Worm (Caenorhabditis elegans): Measurements from ENCODE around the gene F52D2.5.

Gene F52D2.5

DNA sequence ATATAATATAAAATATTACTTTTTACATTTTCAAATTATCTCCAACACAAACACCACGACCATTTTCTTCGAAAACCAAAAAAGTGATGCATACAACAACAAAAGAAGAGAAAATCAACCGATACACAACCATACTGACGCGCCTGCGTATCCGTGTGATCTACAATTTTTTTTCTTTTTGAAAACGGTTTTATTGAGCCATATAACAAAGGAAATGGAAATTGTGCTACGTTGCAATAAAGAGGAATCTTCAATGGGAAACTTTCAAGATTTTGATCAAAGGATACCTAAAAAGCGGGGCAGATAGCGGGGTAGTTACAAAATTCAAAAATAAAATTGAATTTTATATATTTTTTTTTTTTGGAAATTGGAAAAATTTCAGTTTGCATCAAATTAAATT is at the start of gene F52D2.5:
TSS of gene F52D2.5 (minus strand) at position 101 of the 400 bp plus-strand sequence.
- TF ChIP-seq W03F9.2 (tag; optimal IDR thresholded peaks at IDR 0.05), result no peak
- no peak for TF ChIP-seq dao-5 (tag; optimal IDR thresholded peaks at IDR 0.05)
- no peak for TF ChIP-seq him-1 (tag; optimal IDR thresholded peaks at IDR 0.05)

- TF ChIP-seq dao-5 (tag; optimal IDR thresholded peaks at IDR 0.05), result no peak
- no peak for TF ChIP-seq him-1 (tag; optimal IDR thresholded peaks at IDR 0.05)
- TF ChIP-seq W03F9.2 (tag; optimal IDR thresholded peaks at IDR 0.05), result no peak
Observed at ce11 chrX:2021558-2021957, 47.0 kb upstream of the F52D2.5 start.

- TF ChIP-seq W03F9.2 (tag; optimal IDR thresholded peaks at IDR 0.05), result no peak
Observed at ce11 chrX:2018848-2019247, 44.2 kb upstream of the F52D2.5 start, which contains the start of gene Y102A11A.3. Gene Y102A11A.3, plus strand, starts transcription at chrX:2019148.

DNA sequence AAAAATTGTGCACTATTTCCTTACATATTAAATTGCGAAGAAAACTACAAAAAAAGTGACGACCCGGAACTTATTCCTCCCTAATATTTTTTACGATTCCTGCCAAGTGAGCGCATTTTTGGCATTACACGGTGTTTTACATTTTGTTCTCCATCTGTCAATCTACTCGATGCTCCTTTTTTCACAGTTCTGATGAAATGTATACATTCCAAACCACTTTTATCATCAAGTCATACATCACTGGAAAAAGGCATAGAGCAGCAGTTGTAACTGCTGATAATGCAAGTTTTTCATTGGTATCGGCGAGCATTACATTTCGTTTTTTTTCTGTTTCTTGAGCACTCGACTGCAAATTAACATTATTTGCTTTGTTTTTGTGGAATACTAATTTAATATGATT is 43.6 kb upstream of the F52D2.5 start:
- TF ChIP-seq him-1 (tag; optimal IDR thresholded peaks at IDR 0.05), result no peak
- no peak for TF ChIP-seq dao-5 (tag; optimal IDR thresholded peaks at IDR 0.05)
- no peak for TF ChIP-seq W03F9.2 (tag; optimal IDR thresholded peaks at IDR 0.05)

- no peak for TF ChIP-seq dao-5 (tag; optimal IDR thresholded peaks at IDR 0.05)
- no peak for TF ChIP-seq W03F9.2 (tag; optimal IDR thresholded peaks at IDR 0.05)
- TF ChIP-seq him-1 (tag; optimal IDR thresholded peaks at IDR 0.05), result no peak
Observed at ce11 chrX:2014521-2014920, 39.9 kb upstream of the F52D2.5 start.

DNA sequence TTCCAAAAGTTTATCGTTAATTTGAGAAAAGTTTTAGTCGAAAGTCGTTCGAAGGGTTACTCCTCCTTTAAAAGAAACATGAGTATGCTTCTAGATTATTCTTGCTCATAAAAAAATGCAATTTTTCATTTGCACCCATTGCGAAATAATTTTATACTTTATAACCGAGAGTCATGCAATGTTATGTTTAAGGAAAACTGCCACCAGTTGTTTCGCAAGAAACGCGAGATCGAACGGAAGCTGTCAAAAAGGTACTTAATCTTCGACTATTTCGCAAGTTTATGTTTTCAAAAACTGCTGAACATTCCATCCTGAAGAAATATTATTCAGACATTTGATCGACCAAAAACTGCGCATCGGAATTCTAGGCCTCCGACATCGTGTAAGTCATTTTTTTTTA is 39.3 kb upstream of the F52D2.5 start:
- no peak for TF ChIP-seq W03F9.2 (tag; optimal IDR thresholded peaks at IDR 0.05)

DNA sequence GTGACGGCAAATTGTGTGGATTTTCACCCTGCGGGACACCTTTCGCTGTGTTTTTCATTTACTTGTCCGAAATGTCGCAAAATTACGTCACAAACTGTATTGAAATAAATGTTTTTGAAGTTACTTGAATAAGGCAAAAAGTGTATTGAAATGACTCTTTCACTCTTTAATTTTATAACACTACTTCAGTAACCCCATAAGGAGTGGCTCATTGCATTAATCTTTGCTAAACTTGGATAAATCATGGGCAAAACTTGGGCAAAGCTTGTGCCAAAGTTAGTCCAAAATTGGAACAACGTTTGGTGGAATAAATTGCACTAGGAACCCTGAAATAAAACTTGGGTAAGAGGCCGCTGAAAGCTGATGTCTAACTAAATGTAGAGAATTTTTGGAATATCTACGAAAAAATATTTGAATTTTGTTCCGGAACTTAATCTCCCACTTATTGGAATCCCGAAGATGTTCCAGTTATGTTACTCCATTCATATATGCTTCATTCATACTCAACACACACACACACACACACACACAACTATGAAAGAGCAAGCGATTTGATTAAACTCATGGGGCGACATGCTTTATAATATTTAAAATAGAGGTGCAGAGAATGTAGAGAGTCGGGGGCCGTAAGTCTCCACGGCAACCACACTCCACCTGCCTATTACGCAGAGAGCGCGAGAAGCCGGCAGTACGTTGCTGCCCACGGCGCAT is 38.0 kb upstream of the F52D2.5 start, which contains the start of gene Y102A11A.9:
TSS of gene Y102A11A.9 (plus strand) at position 661 of the 711 bp plus-strand sequence.
- TF ChIP-seq dao-5 (tag; optimal IDR thresholded peaks at IDR 0.05) (no peak), him-1 (tag; optimal IDR thresholded peaks at IDR 0.05) (no peak), W03F9.2 (tag; optimal IDR thresholded peaks at IDR 0.05) (no peak)

ce11 chrX:2000517-2000916 is 25.9 kb upstream of the F52D2.5 start:
- TF ChIP-seq W03F9.2 (tag; optimal IDR thresholded peaks at IDR 0.05) (no peak), dao-5 (tag; optimal IDR thresholded peaks at IDR 0.05) (no peak), him-1 (tag; optimal IDR thresholded peaks at IDR 0.05) (no peak)

ce11 chrX:1998825-1999224 is 24.2 kb upstream of the F52D2.5 start:
- TF ChIP-seq W03F9.2 (tag; optimal IDR thresholded peaks at IDR 0.05) (no peak), him-1 (tag; optimal IDR thresholded peaks at IDR 0.05) (no peak), dao-5 (tag; optimal IDR thresholded peaks at IDR 0.05) (no peak)

ce11 chrX:1997934-1998333 is 23.3 kb upstream of the F52D2.5 start, which contains the start of gene Y40A1A.3:
Gene Y40A1A.3, minus strand, starts transcription at chrX:1998034.
- no peak for TF ChIP-seq W03F9.2 (tag; optimal IDR thresholded peaks at IDR 0.05)
- TF ChIP-seq him-1 (tag; optimal IDR thresholded peaks at IDR 0.05), result no peak

- TF ChIP-seq dao-5 (tag; optimal IDR thresholded peaks at IDR 0.05), result no peak
- TF ChIP-seq him-1 (tag; optimal IDR thresholded peaks at IDR 0.05), result no peak
- TF ChIP-seq W03F9.2 (tag; optimal IDR thresholded peaks at IDR 0.05), result no peak
Observed at ce11 chrX:1990434-1990833, 15.8 kb upstream of the F52D2.5 start, which contains the start of gene Y40A1A.2. Gene Y40A1A.2, plus strand, starts transcription at chrX:1990734.

DNA sequence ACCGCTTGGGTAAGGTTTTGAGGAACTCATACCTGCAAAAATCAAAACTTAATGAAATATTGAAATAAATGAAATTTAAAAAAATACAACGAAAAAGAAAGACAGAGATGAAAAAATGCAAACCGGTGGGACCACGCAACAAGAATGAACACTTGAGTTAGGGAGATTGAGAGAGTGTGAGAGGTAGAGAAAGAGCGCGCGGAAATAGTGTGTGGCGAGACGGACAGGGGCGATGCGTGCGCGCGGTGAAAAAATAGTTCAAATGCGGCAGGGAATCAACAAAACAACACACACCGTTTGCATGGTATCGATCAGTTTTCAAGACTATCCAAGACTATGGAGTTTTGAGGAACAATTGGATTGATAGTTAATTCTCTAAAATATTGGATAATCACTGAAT is 15.0 kb upstream of the F52D2.5 start, which contains the start of gene meg-3:
TSS of gene meg-3 (minus strand) at position 32 of the 400 bp plus-strand sequence.
- TF ChIP-seq him-1 (tag; optimal IDR thresholded peaks at IDR 0.05) (no peak), dao-5 (tag; optimal IDR thresholded peaks at IDR 0.05) (no peak), W03F9.2 (tag; optimal IDR thresholded peaks at IDR 0.05) (no peak)

- no peak for TF ChIP-seq dao-5 (tag; optimal IDR thresholded peaks at IDR 0.05)
- no peak for TF ChIP-seq W03F9.2 (tag; optimal IDR thresholded peaks at IDR 0.05)
- no peak for TF ChIP-seq him-1 (tag; optimal IDR thresholded peaks at IDR 0.05)
Observed at ce11 chrX:1984831-1985230, 10.2 kb upstream of the F52D2.5 start.

DNA sequence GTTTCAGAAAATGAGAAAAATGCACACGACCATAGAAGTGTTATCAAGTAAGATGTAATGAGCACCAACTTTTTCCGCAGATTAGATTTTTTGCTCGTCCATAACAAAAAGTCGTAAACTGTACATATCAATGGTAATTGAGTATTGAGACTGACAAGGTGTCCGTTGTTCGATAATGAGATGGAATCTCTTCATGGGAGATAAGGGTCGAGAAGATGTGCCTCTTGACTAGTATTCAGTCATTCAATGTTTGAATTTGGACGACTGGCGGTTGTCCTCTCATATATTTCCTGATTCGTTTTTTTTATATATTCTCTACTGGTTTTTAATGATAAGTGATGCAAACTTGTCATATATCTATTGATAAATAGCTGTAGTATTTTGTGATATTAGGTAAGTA is 7.1 kb upstream of the F52D2.5 start:
- TF ChIP-seq dao-5 (tag; optimal IDR thresholded peaks at IDR 0.05), result no peak

ce11 chrX:1977708-1978107 is 3.1 kb upstream of the F52D2.5 start, which contains the start of gene F52D2.12:
Gene F52D2.12, plus strand, starts transcription at chrX:1978014.
- TF ChIP-seq W03F9.2 (tag; optimal IDR thresholded peaks at IDR 0.05) (no peak), dao-5 (tag; optimal IDR thresholded peaks at IDR 0.05) (no peak), him-1 (tag; optimal IDR thresholded peaks at IDR 0.05) (no peak)

Measured in whole organism, L4/young adult.